Worm (Caenorhabditis elegans): Measurements from ENCODE around the gene ZK643.5.

ce11 chrIII:8967639-8968038 lies 11.6 kb upstream of the ZK643.5 start, which contains the start of the genes bud-13 and rpap-2:
- TF ChIP-seq dao-5 (tag; optimal IDR thresholded peaks at IDR 0.05) (no peak), W03F9.2 (tag; optimal IDR thresholded peaks at IDR 0.05) (peak; percentile 36), him-1 (tag; optimal IDR thresholded peaks at IDR 0.05) (no peak)
